Fruit fly (Drosophila melanogaster): ENCODE results near the gene Yod1.

dm6 chr3L:5125202-5125601, 8.5 kb upstream of the Yod1 start:
- TF ChIP-seq CG14050 (GFP tag; IDR thresholded peaks at IDR 0.05), result no peak
- TF ChIP-seq CG8924 (tag; optimal IDR thresholded peaks at IDR 0.05), result no peak
- no peak for TF ChIP-seq ttk (GFP tag; IDR thresholded peaks at IDR 0.05)
- TF ChIP-seq CG4404 (GFP tag; IDR thresholded peaks at IDR 0.05), result no peak
- no peak for TF ChIP-seq kay (GFP tag; optimal IDR thresholded peaks at IDR 0.05)
- TF ChIP-seq CG12942 (GFP tag; optimal IDR thresholded peaks at IDR 0.05), result no peak
- no peak for TF ChIP-seq CG17802 (tag; optimal IDR thresholded peaks at IDR 0.05)
- no peak for TF ChIP-seq CG18476 (GFP tag; optimal IDR thresholded peaks at IDR 0.05)
- no peak for TF ChIP-seq Bteb2 (GFP tag; optimal IDR thresholded peaks at IDR 0.05)
- no peak for TF ChIP-seq CG15479 (GFP tag; optimal IDR thresholded peaks at IDR 0.05)
- no peak for TF ChIP-seq fd64A (GFP tag; optimal IDR thresholded peaks at IDR 0.05)
- TF ChIP-seq ro (GFP tag; IDR thresholded peaks at IDR 0.05), result no peak
- TF ChIP-seq E2f1 (GFP tag; IDR thresholded peaks at IDR 0.05), result no peak

All from whole organism, embryonic.